Worm (Caenorhabditis elegans) whole organism, young adult: ENCODE measurements around the gene nprt-1.

ENCODE experiments used
- B0261.1 ChIP-seq: sonication (generic microtip); optimal IDR thresholded peaks from 2 replicates; lab custom pipeline; 2016; ENCODE audit warnings: mild to moderate bottlenecking, missing genetic modification characterization, moderate library complexity, missing compliant biosample characterization
- C17E4.6 ChIP-seq: fragments of 200-800 bp; sonication (Bioruptor generic); IDR thresholded peaks from 2 replicates; pipeline ENCODE4 v1.3.6; 2022; ENCODE audit warnings: missing genetic modification reagents, missing genetic modification characterization, missing compliant biosample characterization
- F23B12.7 ChIP-seq: sonication (generic microtip); optimal IDR thresholded peaks from 2 replicates; lab custom pipeline; 2017; ENCODE audit warnings: missing genetic modification characterization, mild to moderate bottlenecking, missing compliant biosample characterization, antibody characterized with exemption, moderate library complexity; ENCODE audit not compliant: insufficient read depth
- F39B2.1 ChIP-seq: fragments of 200-800 bp; sonication (Bioruptor generic); IDR thresholded peaks from 2 replicates; pipeline ENCODE4 v1.3.6; 2022; ENCODE audit warnings: missing genetic modification reagents, missing genetic modification characterization, missing compliant biosample characterization
- F49E8.2 ChIP-seq: sonication (generic microtip); optimal IDR thresholded peaks from 3 replicates; lab custom pipeline; 2017; ENCODE audit warnings: missing genetic modification characterization, mild to moderate bottlenecking, missing compliant biosample characterization, antibody characterized with exemption, moderate library complexity; ENCODE audit not compliant: insufficient read depth
- F55B11.4 ChIP-seq: sonication (generic microtip); optimal IDR thresholded peaks from 2 replicates; lab custom pipeline; 2016; ENCODE audit warnings: missing compliant biosample characterization, missing genetic modification characterization, borderline replicate concordance; ENCODE audit not compliant: insufficient read depth
- K12H6.12 ChIP-seq: fragments of 200-800 bp; sonication (Bioruptor generic); optimal IDR thresholded peaks from 2 replicates; lab custom pipeline; 2018; ENCODE audit warnings: mild to moderate bottlenecking, missing genetic modification characterization, missing compliant biosample characterization
- Y53F4B.3 ChIP-seq: fragments of 200-800 bp; sonication (Bioruptor generic); IDR thresholded peaks from 2 replicates; pipeline ENCODE4 v1.3.6; 2022; ENCODE audit warnings: missing genetic modification reagents, missing genetic modification characterization, missing compliant biosample characterization
- Y67H2A.10 ChIP-seq: fragments of 200-800 bp; sonication (Bioruptor generic); conservative IDR thresholded peaks from 2 replicates; pipeline ENCODE4 v1.3.6; 2022; ENCODE audit warnings: missing genetic modification reagents, missing genetic modification characterization, missing compliant biosample characterization
- Y95B8A.8 ChIP-seq: fragments of 200-800 bp; sonication (Bioruptor generic); IDR thresholded peaks from 2 replicates; pipeline ENCODE4 v1.3.6; 2022; ENCODE audit warnings: missing genetic modification reagents, missing genetic modification characterization, missing compliant biosample characterization
- aptf-3 ChIP-seq: fragments of 200-800 bp; sonication (Bioruptor generic); IDR thresholded peaks from 2 replicates; pipeline ENCODE4 v1.3.6; 2022; ENCODE audit warnings: missing genetic modification characterization, missing compliant biosample characterization
- cebp-1 ChIP-seq, 2 experiments: fragments of 200-800 bp in 1 of 2; sonication (Bioruptor generic) in 1 of 2; sonication (generic microtip) in 1 of 2; IDR thresholded peaks in 1 of 2; optimal IDR thresholded peaks in 1 of 2; 2 replicates each; pipeline versions ENCODE4 v1.3.6 to Lab custom; 2017 to 2022; ENCODE audit warnings: missing compliant biosample characterization in 2 of 2, missing genetic modification characterization in 2 of 2, mild to moderate bottlenecking in 1 of 2, missing genetic modification reagents in 1 of 2, moderate library complexity in 1 of 2
- ceh-91 ChIP-seq: fragments of 200-800 bp; sonication (Bioruptor generic); IDR thresholded peaks from 2 replicates; pipeline ENCODE4 v1.3.6; 2022; ENCODE audit warnings: missing genetic modification reagents, missing genetic modification characterization, missing compliant biosample characterization
- chd-7 ChIP-seq: sonication (generic microtip); optimal IDR thresholded peaks from 2 replicates; lab custom pipeline; 2016; ENCODE audit warnings: mild to moderate bottlenecking, missing genetic modification characterization, moderate library complexity, missing compliant biosample characterization
- dox-1 ChIP-seq: fragments of 200-800 bp; sonication (Bioruptor generic); IDR thresholded peaks from 2 replicates; pipeline ENCODE4 v1.3.6; 2022; ENCODE audit warnings: missing genetic modification reagents, missing genetic modification characterization, missing compliant biosample characterization
- egl-18 ChIP-seq: fragments of 200-800 bp; sonication (Bioruptor generic); IDR thresholded peaks from 2 replicates; pipeline ENCODE4 v1.3.6; 2022; ENCODE audit warnings: missing genetic modification reagents, missing genetic modification characterization, missing compliant biosample characterization
- egl-44 ChIP-seq: fragments of 200-800 bp; sonication (Bioruptor generic); IDR thresholded peaks from 2 replicates; pipeline ENCODE4 v1.3.6; 2022; ENCODE audit warnings: missing genetic modification reagents, missing genetic modification characterization, missing compliant biosample characterization
- ekl-4 ChIP-seq: fragments of 200-800 bp; sonication (Bioruptor generic); IDR thresholded peaks from 2 replicates; pipeline ENCODE4 v1.3.6; 2022; ENCODE audit warnings: missing genetic modification reagents, missing genetic modification characterization, missing compliant biosample characterization
- fkh-3 ChIP-seq: sonication (generic microtip); optimal IDR thresholded peaks from 2 replicates; lab custom pipeline; 2016; ENCODE audit warnings: mild to moderate bottlenecking, missing genetic modification characterization, missing compliant biosample characterization
- him-1 ChIP-seq: sonication (generic microtip); optimal IDR thresholded peaks from 2 replicates; lab custom pipeline; 2016; ENCODE audit warnings: missing genotype, missing genetic modification reagents, missing genetic modification characterization, missing compliant biosample characterization
- hsf-1 ChIP-seq: fragments of 200-800 bp; sonication (Bioruptor generic); IDR thresholded peaks from 2 replicates; pipeline ENCODE4 v1.3.6; 2022; ENCODE audit warnings: missing genetic modification reagents, missing genetic modification characterization, missing compliant biosample characterization
- let-607 ChIP-seq, 2 experiments: fragments of 200-800 bp in 1 of 2; sonication (Bioruptor generic) in 1 of 2; sonication (generic microtip) in 1 of 2; optimal IDR thresholded peaks; 2 replicates each; lab custom pipeline; 2016 to 2018; ENCODE audit warnings: mild to moderate bottlenecking in 2 of 2, missing compliant biosample characterization in 2 of 2, missing genetic modification characterization in 2 of 2, moderate library complexity in 2 of 2, missing genotype in 1 of 2
- madf-10 ChIP-seq: sonication (generic microtip); optimal IDR thresholded peaks from 2 replicates; lab custom pipeline; 2016; ENCODE audit warnings: mild to moderate bottlenecking, missing genetic modification characterization, missing compliant biosample characterization
- mcd-1 ChIP-seq: fragments of 200-800 bp; sonication (Bioruptor generic); IDR thresholded peaks from 2 replicates; pipeline ENCODE4 v1.3.6; 2022; ENCODE audit warnings: missing genetic modification reagents, missing genetic modification characterization, missing compliant biosample characterization
- nfyb-1 ChIP-seq: fragments of 200-800 bp; sonication (Bioruptor generic); IDR thresholded peaks from 2 replicates; pipeline ENCODE4 v1.3.6; 2022; ENCODE audit warnings: missing genetic modification reagents, missing genetic modification characterization, missing compliant biosample characterization
- nhr-120 ChIP-seq: fragments of 200-800 bp; sonication (Bioruptor generic); IDR thresholded peaks from 2 replicates; pipeline ENCODE4 v1.3.6; 2022; ENCODE audit warnings: missing genetic modification characterization, missing compliant biosample characterization
- nhr-179 ChIP-seq: sonication (generic microtip); optimal IDR thresholded peaks from 2 replicates; lab custom pipeline; 2016; ENCODE audit warnings: mild to moderate bottlenecking, missing genetic modification characterization, missing compliant biosample characterization
- nhr-80 ChIP-seq: sonication (generic microtip); optimal IDR thresholded peaks from 2 replicates; lab custom pipeline; 2016; ENCODE audit warnings: missing genetic modification characterization, missing compliant biosample characterization
- nhr-90 ChIP-seq: sonication (generic microtip); optimal IDR thresholded peaks from 2 replicates; lab custom pipeline; 2016; ENCODE audit warnings: missing genotype, mild to moderate bottlenecking, missing genetic modification characterization, missing compliant biosample characterization
- rcor-1 ChIP-seq: fragments of 200-800 bp; sonication (Bioruptor generic); IDR thresholded peaks from 2 replicates; pipeline ENCODE4 v1.3.6; 2022; ENCODE audit warnings: missing genetic modification reagents, missing genetic modification characterization, missing compliant biosample characterization
- sdz-38 ChIP-seq: sonication (generic microtip); optimal IDR thresholded peaks from 2 replicates; lab custom pipeline; 2016; ENCODE audit warnings: missing genotype, missing genetic modification characterization, missing compliant biosample characterization
- snpc-1.1 ChIP-seq: sonication (generic microtip); optimal IDR thresholded peaks from 2 replicates; lab custom pipeline; 2017; ENCODE audit warnings: missing genetic modification characterization, mild to moderate bottlenecking, missing compliant biosample characterization, antibody characterized with exemption, moderate library complexity, missing genotype, missing genetic modification reagents; ENCODE audit not compliant: insufficient read depth
- snpc-4 ChIP-seq, 5 experiments: fragments of 150-350 bp in 1 of 5; sonication (generic microtip) in 4 of 5; optimal IDR thresholded peaks; 2 replicates each; lab custom pipeline; 2014 to 2018; ENCODE audit warnings: missing genetic modification characterization in 5 of 5, missing biosample characterization in 3 of 5, antibody characterized with exemption in 2 of 5, mild to moderate bottlenecking in 2 of 5, missing compliant biosample characterization in 2 of 5, missing genotype in 2 of 5, moderate library complexity in 2 of 5, missing genetic modification reagents in 1 of 5
- sptf-2 ChIP-seq: fragments of 200-800 bp; sonication (Bioruptor generic); optimal IDR thresholded peaks from 2 replicates; lab custom pipeline; 2018; ENCODE audit warnings: mild to moderate bottlenecking, missing genetic modification characterization, missing compliant biosample characterization
- tbp1 ChIP-seq: fragments of 200-800 bp; sonication (Bioruptor generic); optimal IDR thresholded peaks from 2 replicates; lab custom pipeline; 2018; ENCODE audit warnings: mild to moderate bottlenecking, missing genetic modification characterization, missing compliant biosample characterization
- tlf-1 ChIP-seq: fragments of 200-800 bp; sonication (Bioruptor generic); optimal IDR thresholded peaks from 2 replicates; lab custom pipeline; 2018; ENCODE audit warnings: mild to moderate bottlenecking, missing genetic modification characterization, missing compliant biosample characterization
- zfh-2 ChIP-seq: fragments of 200-800 bp; sonication (Bioruptor generic); conservative IDR thresholded peaks from 2 replicates; pipeline ENCODE4 v1.3.6; 2022; ENCODE audit warnings: missing genetic modification reagents, missing genetic modification characterization, missing compliant biosample characterization
- zim-3 ChIP-seq: sonication (generic microtip); optimal IDR thresholded peaks from 2 replicates; lab custom pipeline; 2017; ENCODE audit warnings: mild to moderate bottlenecking, missing genetic modification characterization, moderate library complexity, missing compliant biosample characterization
- ztf-18 ChIP-seq: sonication (generic microtip); optimal IDR thresholded peaks from 2 replicates; lab custom pipeline; 2016; ENCODE audit warnings: missing genotype, mild to moderate bottlenecking, missing genetic modification characterization, missing compliant biosample characterization
- ztf-3 ChIP-seq: fragments of 200-800 bp; sonication (Bioruptor generic); optimal IDR thresholded peaks from 2 replicates; lab custom pipeline; 2018; ENCODE audit warnings: mild to moderate bottlenecking, missing genetic modification characterization, missing compliant biosample characterization

The nprt-1 gene

DNA sequence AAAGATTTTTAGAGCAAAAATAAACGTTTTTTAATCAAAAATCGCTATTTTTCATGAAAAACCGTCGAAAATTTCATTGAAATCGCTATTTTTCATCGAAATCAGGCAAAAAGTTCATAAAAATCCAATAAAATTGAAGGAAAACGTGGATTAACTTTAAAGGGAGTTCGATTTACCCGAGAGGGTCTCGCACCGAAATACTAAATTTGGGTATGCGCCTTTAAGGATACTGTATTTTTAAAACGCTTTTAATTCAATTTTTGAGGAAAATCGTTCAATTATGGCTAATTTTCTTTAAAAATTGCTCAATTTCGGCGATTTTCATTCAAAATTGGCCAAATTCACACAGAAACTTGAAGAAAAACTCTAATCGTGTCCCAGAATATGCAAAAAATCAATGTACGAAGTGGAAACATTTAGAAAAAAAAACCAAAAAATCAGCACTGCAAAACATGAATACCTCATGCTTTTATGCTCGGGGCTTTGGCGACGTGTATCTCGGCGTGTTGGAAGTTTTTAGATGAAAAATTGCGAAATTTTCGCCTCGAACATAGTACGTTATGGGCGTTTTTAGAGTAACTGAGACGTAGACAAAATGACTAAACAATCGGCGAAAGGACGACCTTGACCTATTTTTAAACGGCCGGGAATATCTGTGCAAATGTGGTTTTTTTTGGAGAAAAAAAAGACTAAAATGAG, 2.7 kb upstream of the nprt-1 start (continued):
- peak; percentile 83 to 84 for TF ChIP-seq let-607 (tag; optimal IDR thresholded peaks at IDR 0.05; lab: Kevin White, UChicago)

ce11 chrIV:2892395-2892786, 2.1 kb upstream of the nprt-1 start, which contains the start of gene Y54G2A.18:
TSS of gene Y54G2A.18 (minus strand) at chrIV:2892495.
- TF ChIP-seq dox-1 (GFP tag; lab: Robert Waterston, UW): no peak
- peak; percentile 22 for TF ChIP-seq nhr-80 (tag; lab: Kevin White, UChicago)

ce11 chrIV:2891535-2892233, 1.4 kb upstream of the nprt-1 start:
- TF ChIP-seq F23B12.7 (tag; lab: Kevin White, UChicago): peak; percentile 1
- TF ChIP-seq egl-18 (GFP tag; lab: Robert Waterston, UW): no peak
- TF ChIP-seq Y95B8A.8 (GFP tag; lab: Robert Waterston, UW): no peak
- no peak for TF ChIP-seq rcor-1
- no peak for TF ChIP-seq madf-10 (tag; lab: Kevin White, UChicago)
- TF ChIP-seq ceh-91 (GFP tag; lab: Robert Waterston, UW): no peak
- no peak for TF ChIP-seq sptf-2 (GFP tag; lab: Kevin White, UChicago)
- TF ChIP-seq mcd-1 (GFP tag; lab: Robert Waterston, UW): 0 out of 2 replicates have a peak, but pooled peaks have one; percentile 18
- TF ChIP-seq ekl-4: no peak; the same call in 1 of the 2 replicates
- no peak for TF ChIP-seq B0261.1
- peak; percentile 64 for TF ChIP-seq zfh-2
- no peak for TF ChIP-seq nhr-120 (GFP tag; lab: Robert Waterston, UW)
- TF ChIP-seq egl-44 (GFP tag; lab: Robert Waterston, UW): no peak
- peak; percentile 43 for TF ChIP-seq F49E8.2 (tag; lab: Kevin White, UChicago)
- TF ChIP-seq ztf-3 (GFP tag; lab: Kevin White, UChicago): no peak
- no peak for TF ChIP-seq zim-3 (tag; lab: Kevin White, UChicago)
- TF ChIP-seq cebp-1 (GFP tag; IDR thresholded peaks at IDR 0.05; lab: Robert Waterston, UW): no peak
- peak; percentile 19 for TF ChIP-seq cebp-1 (tag; optimal IDR thresholded peaks at IDR 0.05; lab: Kevin White, UChicago)
- no peak for TF ChIP-seq tlf-1 (GFP tag; lab: Kevin White, UChicago)
- TF ChIP-seq F39B2.1 (GFP tag; lab: Robert Waterston, UW): no peak
- TF ChIP-seq nfyb-1 (GFP tag; lab: Robert Waterston, UW): no peak
- no peak for TF ChIP-seq chd-7 (tag; lab: Kevin White, UChicago)
- no peak for TF ChIP-seq aptf-3
- TF ChIP-seq let-607 (tag; optimal IDR thresholded peaks at IDR 0.05; lab: Kevin White, UChicago): no peak
- TF ChIP-seq sdz-38 (tag; lab: Kevin White, UChicago): no peak
- no peak for TF ChIP-seq F55B11.4
- peak; percentile 14; the same call in 1 of the 2 replicates for TF ChIP-seq hsf-1 (GFP tag; lab: Robert Waterston, UW)
- TF ChIP-seq nhr-90 (tag; lab: Kevin White, UChicago): no peak
- peak; percentile 49 for TF ChIP-seq fkh-3 (tag; lab: Kevin White, UChicago)
- TF ChIP-seq K12H6.12 (tag; lab: Kevin White, UChicago): no peak
- TF ChIP-seq snpc-4 (GFP tag; optimal IDR thresholded peaks at IDR 0.05; lab: Kevin White, UChicago): no peak
- TF ChIP-seq snpc-4 (tag; optimal IDR thresholded peaks at IDR 0.05; lab: Kevin White, UChicago): no peak
- no peak for TF ChIP-seq snpc-1.1 (tag; lab: Kevin White, UChicago)
- TF ChIP-seq him-1 (tag; lab: Kevin White, UChicago): no peak
- peak; percentile 0 for TF ChIP-seq ztf-18
- TF ChIP-seq Y67H2A.10: no peak
- no peak for TF ChIP-seq nhr-179 (tag; lab: Kevin White, UChicago)
- no peak for TF ChIP-seq C17E4.6
- TF ChIP-seq tbp1: no peak
- TF ChIP-seq Y53F4B.3 (GFP tag; lab: Robert Waterston, UW): no peak
